Fruit fly (Drosophila melanogaster) whole organism, embryonic: Measurements from ENCODE around the gene Takl1.

Experiments
- Awh ChIP-seq: fragments of 200-800 bp; sonication (Bioruptor generic); IDR thresholded peaks from 2 replicates; pipeline ENCODE4, ENCODE4 v1.3.6; 2022; ENCODE audit warnings: missing biosample characterization, missing genetic modification characterization
- CG10462 ChIP-seq: fragments of 200-800 bp; sonication (Bioruptor generic); optimal IDR thresholded peaks from 2 replicates; lab custom pipeline; 2016; ENCODE audit warnings: missing biosample characterization, missing genetic modification characterization
- CG11398 ChIP-seq: fragments of 200-800 bp; sonication (Bioruptor generic); optimal IDR thresholded peaks from 2 replicates; lab custom pipeline; 2016; ENCODE audit warnings: missing biosample characterization, missing genetic modification characterization
- CG11560 ChIP-seq: fragments of 200-800 bp; sonication (Bioruptor generic); IDR thresholded peaks from 3 replicates; pipeline ENCODE4 v1.3.6; 2022; ENCODE audit warnings: missing biosample characterization, missing genetic modification characterization
- CG12659 ChIP-seq: fragments of 200-800 bp; sonication (Bioruptor generic); optimal IDR thresholded peaks from 3 replicates; lab custom pipeline; 2017; ENCODE audit warnings: mild to moderate bottlenecking, missing biosample characterization, missing genetic modification reagents, missing genetic modification characterization
- CG15073 ChIP-seq: fragments of 200-800 bp; sonication (Bioruptor generic); optimal IDR thresholded peaks from 2 replicates; lab custom pipeline; 2016; ENCODE audit warnings: missing biosample characterization, missing genetic modification characterization
- CG17385 ChIP-seq: fragments of 200-800 bp; sonication (Bioruptor generic); optimal IDR thresholded peaks from 3 replicates; lab custom pipeline; 2018; ENCODE audit warnings: missing biosample characterization, mild to moderate bottlenecking, missing genetic modification characterization
- CG17802 ChIP-seq: fragments of 200-800 bp; sonication (Bioruptor generic); optimal IDR thresholded peaks from 2 replicates; lab custom pipeline; 2018; ENCODE audit warnings: missing biosample characterization, mild to moderate bottlenecking, missing genetic modification characterization, moderate library complexity
- CG18262 ChIP-seq: fragments of 200-800 bp; optimal IDR thresholded peaks from 3 replicates; lab custom pipeline; 2019; ENCODE audit warnings: missing biosample characterization, mild to moderate bottlenecking, missing genetic modification characterization, moderate library complexity
- CG2889 ChIP-seq: fragments of 200-800 bp; sonication (Bioruptor generic); IDR thresholded peaks from 3 replicates; pipeline ENCODE4 v1.3.6; 2022; ENCODE audit warnings: missing biosample characterization, missing genetic modification characterization
- CG30431 ChIP-seq: fragments of 200-800 bp; sonication (Bioruptor generic); optimal IDR thresholded peaks from 2 replicates; lab custom pipeline; 2017; ENCODE audit warnings: missing biosample characterization, missing genetic modification characterization
- CG31388 ChIP-seq: fragments of 200-800 bp; sonication (Bioruptor generic); optimal IDR thresholded peaks from 2 replicates; lab custom pipeline; 2016; ENCODE audit warnings: missing biosample characterization, missing genetic modification characterization
- CG42726 ChIP-seq: fragments of 200-800 bp; sonication (Bioruptor generic); IDR thresholded peaks from 2 replicates; pipeline ENCODE4 v1.3.6; 2022; ENCODE audit warnings: missing biosample characterization, missing genetic modification characterization; ENCODE audit not compliant: partially characterized antibody
- CG4360 ChIP-seq: fragments of 200-800 bp; sonication (Bioruptor generic); IDR thresholded peaks from 2 replicates; pipeline ENCODE4 v1.3.6; 2022; ENCODE audit warnings: missing biosample characterization, missing genetic modification characterization
- Dref ChIP-seq: fragments of 200-800 bp; sonication (Bioruptor generic); IDR thresholded peaks from 2 replicates; pipeline ENCODE4 v1.3.6; 2022; ENCODE audit warnings: missing biosample characterization, missing genetic modification characterization
- Drgx ChIP-seq: fragments of 200-800 bp; sonication (Bioruptor generic); IDR thresholded peaks from 2 replicates; pipeline ENCODE4 v1.3.6; 2022; ENCODE audit warnings: missing biosample characterization, missing genetic modification characterization
- HmgD ChIP-seq: fragments of 200-800 bp; sonication (Bioruptor generic); optimal IDR thresholded peaks from 3 replicates; lab custom pipeline; 2016; ENCODE audit warnings: missing biosample characterization, missing genetic modification characterization
- MTF-1 ChIP-seq: fragments of 200-800 bp; sonication (Bioruptor generic); optimal IDR thresholded peaks from 2 replicates; lab custom pipeline; 2018; ENCODE audit warnings: missing biosample characterization, mild to moderate bottlenecking, missing genetic modification characterization, borderline replicate concordance
- NFAT ChIP-seq: fragments of 200-800 bp; sonication (Bioruptor generic); IDR thresholded peaks from 2 replicates; pipeline ENCODE4 v1.3.6; 2022; ENCODE audit warnings: missing biosample characterization, missing genetic modification characterization
- Pdp1 ChIP-seq, 2 experiments: fragments of 200-800 bp; sonication (Bioruptor generic); optimal IDR thresholded peaks; 3 replicates each; lab custom pipeline; 2016; ENCODE audit warnings: missing biosample characterization in 2 of 2, missing genetic modification characterization in 2 of 2, mild to moderate bottlenecking in 1 of 2, moderate library complexity in 1 of 2
- Ptx1 ChIP-seq: fragments of 200-800 bp; sonication (Bioruptor generic); IDR thresholded peaks from 2 replicates; pipeline ENCODE4 v1.3.6; 2022; ENCODE audit warnings: missing biosample characterization, missing genetic modification characterization
- Sry-δ ChIP-seq: fragments of 200-800 bp; sonication (Bioruptor generic); optimal IDR thresholded peaks from 2 replicates; lab custom pipeline; 2016; ENCODE audit warnings: missing biosample characterization, missing genetic modification characterization
- Xrp1 ChIP-seq: fragments of 200-800 bp; sonication (Bioruptor generic); IDR thresholded peaks from 2 replicates; pipeline ENCODE4 v1.3.6; 2022; ENCODE audit warnings: missing biosample characterization, missing genetic modification characterization
- al ChIP-seq: fragments of 200-800 bp; sonication (Bioruptor generic); IDR thresholded peaks from 2 replicates; pipeline ENCODE4 v1.3.6; 2022; ENCODE audit warnings: missing biosample characterization, missing genetic modification characterization
- bigmax ChIP-seq: fragments of 200-800 bp; sonication (Bioruptor generic); optimal IDR thresholded peaks from 2 replicates; lab custom pipeline; 2018; ENCODE audit warnings: missing biosample characterization, mild to moderate bottlenecking, missing genetic modification characterization
- br ChIP-seq: fragments of >200 bp; optimal IDR thresholded peaks from 2 replicates; lab custom pipeline; 2017
- chm ChIP-seq: fragments of 200-800 bp; sonication (Bioruptor generic); IDR thresholded peaks from 2 replicates; pipeline ENCODE4 v1.3.6; 2022; ENCODE audit warnings: missing biosample characterization, missing genetic modification characterization
- chn ChIP-seq: fragments of 200-800 bp; sonication (Bioruptor generic); optimal IDR thresholded peaks from 2 replicates; lab custom pipeline; 2016; ENCODE audit warnings: missing biosample characterization, missing genetic modification characterization
- crp ChIP-seq, 2 experiments: fragments of 200-800 bp; sonication (Bioruptor generic); optimal IDR thresholded peaks; 2 replicates in 1 of 2; 3 replicates in 1 of 2; lab custom pipeline; 2017; ENCODE audit warnings: missing biosample characterization in 2 of 2, missing genetic modification characterization in 2 of 2, mild to moderate bottlenecking in 1 of 2, moderate library complexity in 1 of 2
- cwo ChIP-seq: fragments of 200-800 bp; sonication (Bioruptor generic); optimal IDR thresholded peaks from 3 replicates; lab custom pipeline; 2017; ENCODE audit warnings: missing biosample characterization, missing genetic modification characterization, mild to moderate bottlenecking, moderate library complexity, missing genetic modification reagents
- disco-r ChIP-seq: fragments of 200-800 bp; sonication (Bioruptor generic); optimal IDR thresholded peaks from 2 replicates; lab custom pipeline; 2016; ENCODE audit warnings: missing biosample characterization, missing genetic modification characterization
- eyg ChIP-seq: fragments of 200-800 bp; sonication (Bioruptor generic); optimal IDR thresholded peaks from 3 replicates; lab custom pipeline; 2016; ENCODE audit warnings: missing biosample characterization, missing genetic modification characterization
- fd102C ChIP-seq: fragments of 200-800 bp; sonication (Bioruptor generic); optimal IDR thresholded peaks from 2 replicates; lab custom pipeline; 2018; ENCODE audit warnings: missing biosample characterization, mild to moderate bottlenecking, missing genetic modification characterization, moderate library complexity
- fd64A ChIP-seq: fragments of 200-800 bp; sonication (Bioruptor generic); optimal IDR thresholded peaks from 3 replicates; lab custom pipeline; 2018; ENCODE audit warnings: missing biosample characterization, mild to moderate bottlenecking, missing genetic modification characterization
- hb ChIP-seq: fragments of 200-800 bp; sonication (Bioruptor generic); IDR thresholded peaks from 3 replicates; pipeline ENCODE4 v1.3.6; 2022; ENCODE audit warnings: missing biosample characterization, missing genetic modification characterization; ENCODE audit not compliant: partially characterized antibody
- jigr1 ChIP-seq: fragments of 200-800 bp; sonication (Bioruptor generic); IDR thresholded peaks from 3 replicates; pipeline ENCODE4 v1.3.6; 2022; ENCODE audit warnings: missing biosample characterization, missing genetic modification characterization
- lov ChIP-seq, 2 experiments: fragments of 200-800 bp in 1 of 2; fragments of >200 bp in 1 of 2; sonication (Bioruptor generic) in 1 of 2; IDR thresholded peaks in 1 of 2; optimal IDR thresholded peaks in 1 of 2; 2 replicates in 1 of 2; 3 replicates in 1 of 2; pipeline versions ENCODE4 v1.3.6 to Lab custom; 2017 to 2022; ENCODE audit warnings: missing biosample characterization in 1 of 2, missing genetic modification characterization in 1 of 2
- maf-S ChIP-seq: fragments of 200-800 bp; sonication (Bioruptor generic); optimal IDR thresholded peaks from 2 replicates; lab custom pipeline; 2016; ENCODE audit warnings: missing biosample characterization, missing genetic modification characterization
- mirr ChIP-seq: fragments of 200-800 bp; sonication (Bioruptor generic); optimal IDR thresholded peaks from 3 replicates; lab custom pipeline; 2018; ENCODE audit warnings: missing biosample characterization, mild to moderate bottlenecking, missing genetic modification characterization
- nom ChIP-seq: fragments of 200-800 bp; sonication (Bioruptor generic); optimal IDR thresholded peaks from 2 replicates; lab custom pipeline; 2017; ENCODE audit warnings: missing biosample characterization, missing genetic modification characterization, mild to moderate bottlenecking, moderate library complexity, missing genetic modification reagents
- pfk ChIP-seq: fragments of 200-800 bp; sonication (Bioruptor generic); optimal IDR thresholded peaks from 2 replicates; lab custom pipeline; 2018; ENCODE audit warnings: missing biosample characterization, mild to moderate bottlenecking, missing genetic modification characterization, moderate library complexity
- pita ChIP-seq: fragments of 200-800 bp; sonication (Bioruptor generic); optimal IDR thresholded peaks from 2 replicates; lab custom pipeline; 2017; ENCODE audit warnings: missing biosample characterization, mild to moderate bottlenecking, missing genetic modification characterization
- pnt ChIP-seq: fragments of 200-800 bp; sonication (Bioruptor generic); optimal IDR thresholded peaks from 3 replicates; lab custom pipeline; 2016; ENCODE audit warnings: missing biosample characterization, missing genetic modification characterization
- pum ChIP-seq: fragments of 200-800 bp; sonication (Bioruptor generic); optimal IDR thresholded peaks from 2 replicates; lab custom pipeline; 2016; ENCODE audit warnings: missing biosample characterization, missing genetic modification characterization
- run ChIP-seq: fragments of 200-800 bp; sonication (Bioruptor generic); optimal IDR thresholded peaks from 3 replicates; lab custom pipeline; 2018; ENCODE audit warnings: missing biosample characterization, mild to moderate bottlenecking, missing genetic modification characterization
- sc ChIP-seq, 3 experiments: fragments of >200 bp in 2 of 3; fragments of 200-800 bp in 1 of 3; sonication (Bioruptor generic) in 1 of 3; optimal IDR thresholded peaks; 2 replicates in 2 of 3; 3 replicates in 1 of 3; lab custom pipeline; 2017; ENCODE audit warnings: mild to moderate bottlenecking in 1 of 3, missing biosample characterization in 1 of 3, missing genetic modification characterization in 1 of 3, missing genetic modification reagents in 1 of 3
- shn ChIP-seq: fragments of 200-800 bp; sonication (Bioruptor generic); optimal IDR thresholded peaks from 3 replicates; lab custom pipeline; 2016; ENCODE audit warnings: missing biosample characterization, missing genetic modification characterization
- trh ChIP-seq: fragments of 200-800 bp; sonication (Bioruptor generic); optimal IDR thresholded peaks from 2 replicates; lab custom pipeline; 2016; ENCODE audit warnings: missing biosample characterization, missing genetic modification characterization
- yki ChIP-seq: fragments of >200 bp; optimal IDR thresholded peaks from 3 replicates; lab custom pipeline; 2018

The Takl1 gene

dm6 chr3R:20821815-20822375 lies 49.5 kb upstream of the Takl1 start, which contains the start of the genes CG17271 and RpS20 (continued):
- TF ChIP-seq CG12659 (GFP tag; lab: Kevin White, UChicago) (peak; percentile 96), CG17385 (GFP tag; lab: Kevin White, UChicago) (peak; percentile 98), chn (GFP tag; lab: Kevin White, UChicago) (peak; percentile 93), Dref (GFP tag; lab: Robert Waterston, UW) (peak; percentile 37; the same call in 1 of the 2 replicates), Drgx (GFP tag; lab: Robert Waterston, UW) (peak; percentile 85), CG11560 (tag; lab: Robert Waterston, UW) (peak; percentile 78), NFAT (GFP tag; lab: Robert Waterston, UW) (peak; percentile 78), HmgD (GFP tag; lab: Kevin White, UChicago) (peak; percentile 96), hb (GFP tag; lab: Robert Waterston, UW) (no peak), Pdp1 (GFP tag; optimal IDR thresholded peaks at IDR 0.05; lab: Kevin White, UChicago) (peak; percentile 91 to 95), pum (GFP tag; lab: Kevin White, UChicago) (peak; percentile 96), CG31388 (GFP tag; lab: Kevin White, UChicago) (peak; percentile 78), CG18262 (tag; lab: Kevin White, UChicago) (peak; percentile 79), br (lab: Kevin White, UChicago) (no peak), Xrp1 (GFP tag; lab: Robert Waterston, UW) (peak; percentile 92), al (GFP tag; lab: Robert Waterston, UW) (peak; percentile 89), CG30431 (GFP tag; lab: Kevin White, UChicago) (peak; percentile 79), eyg (peak; percentile 93), yki (lab: Kevin White, UChicago) (peak; percentile 85), Sry-δ (GFP tag; lab: Kevin White, UChicago) (peak; percentile 78), CG15073 (GFP tag; lab: Kevin White, UChicago) (peak; percentile 53), CG10462 (GFP tag; lab: Kevin White, UChicago) (peak; percentile 86), CG17802 (tag; lab: Kevin White, UChicago) (peak; percentile 78), MTF-1 (GFP tag; lab: Kevin White, UChicago) (no peak), shn (GFP tag; lab: Kevin White, UChicago) (peak; percentile 95), chm (GFP tag; lab: Robert Waterston, UW) (peak; percentile 83), sc (optimal IDR thresholded peaks at IDR 0.05; lab: Kevin White, UChicago) (no peak), sc (GFP tag; optimal IDR thresholded peaks at IDR 0.05; lab: Kevin White, UChicago) (peak; percentile 58), pfk (GFP tag; lab: Kevin White, UChicago) (peak; percentile 48), Ptx1 (peak; percentile 92), cwo (GFP tag; lab: Kevin White, UChicago) (peak; percentile 78), crp (GFP tag; optimal IDR thresholded peaks at IDR 0.05; lab: Kevin White, UChicago) (peak; percentile 34 to 87), fd64A (GFP tag; lab: Kevin White, UChicago) (peak; percentile 27), jigr1 (GFP tag; lab: Robert Waterston, UW) (0 out of 3 replicates have a peak, but pooled peaks have one; percentile 41), CG2889 (GFP tag; lab: Robert Waterston, UW) (peak; percentile 86), Awh (GFP tag; lab: Robert Waterston, UW) (peak; percentile 87), lov (optimal IDR thresholded peaks at IDR 0.05; lab: Kevin White, UChicago) (no peak), lov (GFP tag; IDR thresholded peaks at IDR 0.05; lab: Robert Waterston, UW) (peak; percentile 62; the same call in 1 of the 3 replicates), trh (GFP tag; lab: Kevin White, UChicago) (peak; percentile 85), pita (GFP tag; lab: Kevin White, UChicago) (no peak), maf-S (GFP tag; lab: Kevin White, UChicago) (peak; percentile 90), run (peak; percentile 65), CG42726 (GFP tag; lab: Robert Waterston, UW) (no peak), CG11398 (GFP tag; lab: Kevin White, UChicago) (peak; percentile 92), disco-r (GFP tag; lab: Kevin White, UChicago) (peak; percentile 90), pnt (GFP tag; lab: Kevin White, UChicago) (peak; percentile 94), mirr (GFP tag; lab: Kevin White, UChicago) (peak; percentile 50), fd102C (GFP tag; lab: Kevin White, UChicago) (peak; percentile 73), CG4360 (peak; percentile 49), bigmax (GFP tag; lab: Kevin White, UChicago) (peak; percentile 99), nom (peak; percentile 75)
